Fruit fly (Drosophila melanogaster) whole organism, adult: ENCODE data around the gene alien.

Experiments used
- CG14711 ChIP-seq: fragments of 200-800 bp; sonication (Bioruptor generic); optimal IDR thresholded peaks from 2 replicates; lab custom pipeline; 2018; ENCODE audit warnings: missing biosample characterization, mild to moderate bottlenecking, missing genetic modification characterization, moderate library complexity
- CG7045 ChIP-seq: fragments of 200-800 bp; sonication (Bioruptor generic); optimal IDR thresholded peaks from 2 replicates; lab custom pipeline; 2017; ENCODE audit warnings: missing biosample characterization, mild to moderate bottlenecking, missing genetic modification characterization
- Crg-1 ChIP-seq: fragments of 200-800 bp; sonication (Bioruptor generic); optimal IDR thresholded peaks from 2 replicates; lab custom pipeline; 2016; ENCODE audit warnings: missing biosample characterization, missing genetic modification characterization
- cnc ChIP-seq, 2 experiments: fragments of >200 bp; optimal IDR thresholded peaks; 2 replicates each; lab custom pipeline; 2017
- kay ChIP-seq: fragments of 200-800 bp; sonication (Bioruptor generic); peaks from one replicate; lab custom pipeline; 2016; ENCODE audit warnings: missing biosample characterization, missing genetic modification characterization, borderline replicate concordance
- pad ChIP-seq: fragments of 200-800 bp; sonication (Bioruptor generic); optimal IDR thresholded peaks from 3 replicates; lab custom pipeline; 2017; ENCODE audit warnings: missing biosample characterization, missing genetic modification characterization, mild to moderate bottlenecking, moderate library complexity, missing genetic modification reagents
- tj ChIP-seq: fragments of 200-800 bp; sonication (Bioruptor generic); optimal IDR thresholded peaks from 3 replicates; lab custom pipeline; 2017; ENCODE audit warnings: missing biosample characterization, mild to moderate bottlenecking, missing genetic modification characterization, moderate library complexity

DNA sequence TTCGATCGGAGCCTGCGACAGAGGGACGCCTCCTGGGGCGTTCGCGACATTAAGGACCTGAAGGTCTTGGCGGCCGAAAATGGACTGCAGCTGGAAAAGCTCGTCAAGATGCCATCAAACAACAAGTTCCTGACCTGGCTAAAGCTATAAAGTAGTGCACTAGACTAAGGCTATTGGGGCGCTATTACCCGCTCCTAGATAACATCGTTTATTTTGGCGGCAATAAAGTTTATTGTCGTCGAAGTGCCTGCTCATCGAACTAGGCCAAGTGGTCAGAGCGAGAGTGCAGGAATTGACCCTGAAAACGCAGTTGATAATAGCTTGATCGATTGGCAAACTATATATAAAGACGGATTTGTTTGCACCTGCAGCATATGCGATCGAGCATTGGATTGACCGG, 1.1 kb upstream of the alien start, which contains the start of gene Try29F:
- TF ChIP-seq Crg-1: no peak
- TF ChIP-seq CG7045 (GFP tag; lab: Kevin White, UChicago): no peak
- TF ChIP-seq CG14711 (tag; lab: Kevin White, UChicago): no peak
- no peak for TF ChIP-seq kay (GFP tag; lab: Kevin White, UChicago)
- no peak for TF ChIP-seq pad
- TF ChIP-seq tj (GFP tag; lab: Kevin White, UChicago): no peak
- no peak for TF ChIP-seq cnc (optimal IDR thresholded peaks at IDR 0.05; lab: Kevin White, UChicago)
